Worm (Caenorhabditis elegans): Measurements from ENCODE around the gene nhr-55.

- TF ChIP-seq unc-39 (tag; optimal IDR thresholded peaks at IDR 0.05) (no peak), pha-4 (GFP tag; IDR thresholded peaks at IDR 0.05) (no peak), pha-4 (tag; optimal IDR thresholded peaks at IDR 0.05) (no peak), lin-39 (tag; optimal IDR thresholded peaks at IDR 0.05) (no peak), ces-1 (GFP tag; optimal IDR thresholded peaks at IDR 0.05) (no peak), lin-15B (tag; optimal IDR thresholded peaks at IDR 0.05) (no peak), zfp-2 (tag; optimal IDR thresholded peaks at IDR 0.05) (no peak), nhr-11 (tag; optimal IDR thresholded peaks at IDR 0.05) (no peak), Y75B8A.6 (GFP tag; IDR thresholded peaks at IDR 0.05) (no peak), nhr-102 (tag; optimal IDR thresholded peaks at IDR 0.05) (no peak), madf-9 (GFP tag; conservative IDR thresholded peaks at IDR 0.05) (no peak), pqm-1 (tag; optimal IDR thresholded peaks at IDR 0.05) (no peak), zag-1 (tag; optimal IDR thresholded peaks at IDR 0.05) (no peak), fos-1 (tag; optimal IDR thresholded peaks at IDR 0.05) (no peak), ztf-11 (tag; optimal IDR thresholded peaks at IDR 0.05) (no peak)
Measured at ce11 chrV:464800-465199, 13.2 kb upstream of the nhr-55 start, which contains the start of gene nhr-201.

Measured in whole organism, L4 larva.